Fruit fly (Drosophila melanogaster): ENCODE measurements around the gene CG18223.

DNA sequence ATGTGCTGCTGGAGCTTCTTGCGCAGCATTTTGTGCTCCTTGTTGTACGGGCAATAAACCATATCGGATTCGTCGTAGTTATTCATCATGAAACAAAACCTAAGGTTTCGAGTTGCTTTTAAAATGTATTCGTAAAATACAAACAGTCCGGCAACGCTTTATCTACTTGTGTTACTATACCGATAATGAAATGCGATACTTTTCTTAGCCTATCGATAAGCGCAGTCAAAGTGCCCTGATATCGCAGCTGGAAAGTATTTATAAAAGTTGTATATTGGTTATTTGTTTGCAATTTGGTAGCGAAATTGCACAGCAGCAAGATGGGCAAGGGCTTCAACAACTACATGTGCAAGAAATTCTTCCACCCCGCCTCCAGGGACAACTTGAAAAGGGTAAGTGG is 18.7 kb downstream of the CG18223 start, which contains the start of the genes arx and CG6843:
- TF ChIP-seq Deaf1 (tag; optimal IDR thresholded peaks at IDR 0.05) (no peak), CG10321 (GFP tag; IDR thresholded peaks at IDR 0.05) (no peak), Myb (GFP tag; optimal IDR thresholded peaks at IDR 0.05) (peak; percentile 40), stc (GFP tag; IDR thresholded peaks at IDR 0.05) (no peak), CG16815 (GFP tag; optimal IDR thresholded peaks at IDR 0.05) (no peak), CG7963 (GFP tag; IDR thresholded peaks at IDR 0.05; ENCODE audit: partially characterized antibody) (peak; percentile 88), Dref (GFP tag; IDR thresholded peaks at IDR 0.05) (peak; percentile 86), HLH3B (GFP tag; IDR thresholded peaks at IDR 0.05) (no peak), GATAe (GFP tag; conservative IDR thresholded peaks at IDR 0.05) (no peak), ash1 (GFP tag; optimal IDR thresholded peaks at IDR 0.05) (no peak), CG6854 (GFP tag; optimal IDR thresholded peaks at IDR 0.05) (no peak), Lpt (GFP tag; optimal IDR thresholded peaks at IDR 0.05) (no peak), Dbx (GFP tag; IDR thresholded peaks at IDR 0.05) (no peak), Stat92E (GFP tag; optimal IDR thresholded peaks at IDR 0.05) (peak in 1 of 3 experiments; percentile 27)
